Worm (Caenorhabditis elegans): ENCODE data around the gene C06A1.6.

Gene C06A1.6

DNA sequence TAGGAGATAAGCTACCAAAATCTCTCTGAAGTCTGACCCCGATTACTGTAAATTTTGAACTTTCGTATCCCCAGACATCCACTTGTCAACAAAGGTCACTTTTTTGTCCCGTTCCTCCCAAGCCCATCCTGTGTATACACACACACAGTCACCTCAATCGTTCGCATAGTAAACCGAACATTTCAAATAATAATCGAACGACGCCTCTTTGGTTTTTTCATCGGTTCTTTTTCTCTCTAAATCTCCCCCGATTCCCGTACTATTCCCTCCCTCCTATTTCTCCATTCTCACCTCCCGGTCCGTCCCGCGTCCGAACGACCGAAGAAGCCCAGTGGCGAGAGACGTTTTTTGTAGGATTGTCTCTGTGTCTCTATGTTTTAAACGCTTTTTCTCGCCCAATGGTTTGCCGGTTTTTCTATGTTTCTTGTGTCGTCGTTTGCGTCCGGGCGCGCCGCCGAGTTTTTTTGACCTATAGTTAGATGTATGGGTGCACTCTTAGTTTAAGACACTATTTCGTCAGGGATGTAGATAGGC is 35.2 kb downstream of the C06A1.6 start:
- no peak for TF ChIP-seq W03F9.2 (tag; optimal IDR thresholded peaks at IDR 0.05)
- TF ChIP-seq him-1 (tag; optimal IDR thresholded peaks at IDR 0.05), result no peak
- TF ChIP-seq dao-5 (tag; optimal IDR thresholded peaks at IDR 0.05), result no peak

DNA sequence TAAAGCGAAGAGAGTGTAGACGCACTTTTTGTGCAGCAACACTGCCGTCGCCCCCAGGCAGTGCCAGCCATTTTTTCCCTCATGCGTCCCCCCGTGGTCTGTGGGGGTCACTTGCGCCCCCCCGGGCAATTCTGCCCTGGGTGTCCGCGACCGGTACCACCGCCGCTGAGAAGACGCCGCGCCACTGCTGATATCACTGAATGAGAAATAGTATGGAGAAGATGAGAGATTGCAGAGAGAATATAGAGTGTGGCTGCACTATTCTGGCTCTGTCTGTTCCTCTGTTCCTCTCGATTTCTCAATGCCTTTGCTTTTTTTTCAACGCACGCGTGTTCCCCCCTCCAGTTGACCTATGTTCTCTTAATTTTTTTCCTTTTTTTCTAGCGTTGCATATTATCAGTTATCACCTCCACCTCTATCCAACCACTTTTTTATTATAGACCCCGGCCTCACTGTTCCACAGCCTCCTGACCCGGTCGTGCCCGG is 36.8 kb downstream of the C06A1.6 start, which contains the start of gene mab-10:
mab-10 (plus strand) TSS at position 436 of the 486 bp plus-strand sequence.
- TF ChIP-seq him-1 (tag; optimal IDR thresholded peaks at IDR 0.05) (peak; percentile 34), dao-5 (tag; optimal IDR thresholded peaks at IDR 0.05) (no peak), W03F9.2 (tag; optimal IDR thresholded peaks at IDR 0.05) (no peak)

DNA sequence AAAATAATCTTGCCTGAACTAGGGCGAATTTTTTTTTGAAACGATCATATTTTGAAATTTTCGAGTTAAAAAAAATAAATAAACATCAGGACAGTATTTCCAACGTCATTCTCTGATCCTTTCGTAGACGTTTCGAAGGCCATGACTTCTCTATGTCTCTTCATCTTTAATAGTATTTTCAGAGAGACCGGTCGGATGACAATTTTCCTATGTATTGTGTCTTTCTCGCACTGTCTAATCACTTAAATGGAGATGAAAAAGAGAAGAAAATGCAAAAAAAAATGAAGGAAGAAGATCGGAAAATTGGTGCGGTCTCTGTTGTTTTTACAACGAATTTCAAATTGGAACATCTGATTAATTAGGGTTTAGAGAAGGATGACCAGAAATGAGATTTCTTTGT is 39.3 kb downstream of the C06A1.6 start:
- TF ChIP-seq dao-5 (tag; optimal IDR thresholded peaks at IDR 0.05) (no peak), W03F9.2 (tag; optimal IDR thresholded peaks at IDR 0.05) (no peak)

- no peak for TF ChIP-seq dao-5 (tag; optimal IDR thresholded peaks at IDR 0.05)
- no peak for TF ChIP-seq him-1 (tag; optimal IDR thresholded peaks at IDR 0.05)
- no peak for TF ChIP-seq W03F9.2 (tag; optimal IDR thresholded peaks at IDR 0.05)
These were observed 40.1 kb downstream of the C06A1.6 start, which contains the start of gene F59B10.6 for ce11 chrII:10524374-10524773. F59B10.6 (minus strand) TSS chrII:10524474.

DNA sequence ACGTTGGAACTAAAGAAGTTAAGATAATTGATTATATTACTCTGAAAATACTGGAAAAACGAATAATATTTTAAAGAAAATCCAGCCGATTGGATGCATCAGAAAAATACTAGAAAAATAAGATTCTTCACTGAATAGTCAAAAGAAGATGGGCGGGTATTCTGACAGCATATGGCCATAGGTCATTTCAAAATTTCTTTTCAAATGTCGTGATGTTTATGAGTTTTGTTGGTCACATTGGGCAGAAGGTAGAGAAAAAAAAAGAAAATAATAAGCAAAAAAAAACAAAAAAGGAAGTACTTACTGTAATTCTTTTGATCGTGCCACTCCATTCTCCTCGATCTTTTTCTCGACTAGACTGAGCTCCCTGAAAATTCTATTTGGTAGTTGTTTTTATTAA is 40.9 kb downstream of the C06A1.6 start, which contains the start of gene F59B10.5:
F59B10.5 (minus strand) TSS at position 101 of the 400 bp plus-strand sequence.
- TF ChIP-seq dao-5 (tag; optimal IDR thresholded peaks at IDR 0.05), result no peak
- no peak for TF ChIP-seq W03F9.2 (tag; optimal IDR thresholded peaks at IDR 0.05)
- no peak for TF ChIP-seq him-1 (tag; optimal IDR thresholded peaks at IDR 0.05)

DNA sequence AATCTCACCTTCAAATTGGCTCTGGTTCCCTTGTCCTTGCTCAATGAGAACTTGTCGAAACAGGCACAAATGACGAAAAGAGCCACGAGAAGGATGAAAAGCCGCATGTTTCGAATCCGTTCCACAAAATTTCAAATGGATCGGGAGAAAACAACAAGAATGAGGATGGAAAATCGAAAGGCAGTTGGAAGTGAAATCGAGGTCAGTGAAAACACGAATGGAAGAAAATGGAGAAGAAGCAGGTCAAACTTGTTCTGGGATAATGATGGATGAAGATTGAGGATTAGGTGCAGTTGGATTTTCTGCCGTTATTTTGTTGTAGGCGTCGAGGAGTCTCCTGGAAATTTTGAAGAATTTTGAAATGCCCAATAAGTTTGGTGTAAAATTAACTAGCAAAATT is 41.4 kb downstream of the C06A1.6 start:
- no peak for TF ChIP-seq him-1 (tag; optimal IDR thresholded peaks at IDR 0.05)
- no peak for TF ChIP-seq W03F9.2 (tag; optimal IDR thresholded peaks at IDR 0.05)
- TF ChIP-seq dao-5 (tag; optimal IDR thresholded peaks at IDR 0.05), result no peak

DNA sequence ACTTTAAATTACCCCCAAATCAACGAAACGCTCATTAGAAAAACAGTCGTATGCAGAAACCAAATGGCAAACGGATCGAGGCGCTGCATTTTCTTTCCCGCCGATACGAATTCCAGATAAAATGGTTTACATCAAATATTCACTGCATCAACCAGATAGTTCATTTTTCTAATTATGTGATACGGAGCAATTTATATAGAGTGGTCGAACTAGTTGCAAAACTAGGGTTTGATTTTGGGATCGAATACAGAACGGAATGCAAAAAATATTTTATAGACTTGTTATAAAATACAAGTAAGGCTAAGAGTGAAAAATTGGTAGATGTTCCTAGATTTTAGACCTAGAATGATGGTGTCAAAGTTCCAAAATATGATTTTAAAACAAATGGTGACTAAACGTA is 44.6 kb downstream of the C06A1.6 start:
- no peak for TF ChIP-seq dao-5 (tag; optimal IDR thresholded peaks at IDR 0.05)
- no peak for TF ChIP-seq him-1 (tag; optimal IDR thresholded peaks at IDR 0.05)
- no peak for TF ChIP-seq W03F9.2 (tag; optimal IDR thresholded peaks at IDR 0.05)

DNA sequence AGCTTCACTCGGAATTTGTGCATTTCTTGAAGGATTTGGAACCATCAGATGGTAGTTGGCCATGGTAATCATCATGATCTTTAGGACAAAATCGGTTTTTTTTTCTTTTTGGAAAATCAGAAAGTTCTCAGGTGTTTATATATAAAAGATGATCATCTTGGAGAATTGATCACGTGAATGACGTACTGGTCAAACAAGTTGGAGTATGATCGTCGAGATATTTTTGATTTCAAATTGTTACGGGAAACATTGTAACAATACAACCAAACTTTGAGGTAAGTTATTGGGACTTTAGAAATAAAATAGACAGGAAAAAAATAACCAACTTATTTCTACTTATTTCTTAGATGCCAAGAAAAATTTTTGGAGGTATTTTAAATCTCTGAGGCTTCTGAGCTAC is 45.5 kb downstream of the C06A1.6 start, which contains the start of gene F59B10.4:
F59B10.4 (minus strand) TSS at position 101 of the 400 bp plus-strand sequence.
- no peak for TF ChIP-seq W03F9.2 (tag; optimal IDR thresholded peaks at IDR 0.05)
- TF ChIP-seq dao-5 (tag; optimal IDR thresholded peaks at IDR 0.05), result no peak
- TF ChIP-seq him-1 (tag; optimal IDR thresholded peaks at IDR 0.05), result no peak

DNA sequence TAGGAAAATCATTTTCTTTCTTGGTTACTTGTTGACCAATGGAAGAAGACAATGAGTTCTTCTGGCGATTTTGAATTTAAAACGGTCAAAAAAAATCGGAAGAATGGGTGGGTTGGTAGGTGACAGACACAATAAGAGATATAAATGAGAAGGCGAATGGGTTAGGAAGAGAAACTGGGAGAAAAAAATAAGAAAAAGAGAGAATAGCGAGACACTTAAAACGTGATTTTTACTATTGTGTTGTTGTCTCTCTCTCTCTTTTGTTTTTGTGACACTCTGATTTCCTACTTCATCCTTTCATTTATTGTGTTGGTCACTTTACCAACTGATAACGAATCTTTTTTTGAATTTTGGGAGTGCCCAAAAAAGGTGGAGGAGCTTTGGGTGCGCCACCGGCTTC is 48.1 kb downstream of the C06A1.6 start:
- TF ChIP-seq W03F9.2 (tag; optimal IDR thresholded peaks at IDR 0.05), result no peak
- no peak for TF ChIP-seq dao-5 (tag; optimal IDR thresholded peaks at IDR 0.05)
- no peak for TF ChIP-seq him-1 (tag; optimal IDR thresholded peaks at IDR 0.05)

DNA sequence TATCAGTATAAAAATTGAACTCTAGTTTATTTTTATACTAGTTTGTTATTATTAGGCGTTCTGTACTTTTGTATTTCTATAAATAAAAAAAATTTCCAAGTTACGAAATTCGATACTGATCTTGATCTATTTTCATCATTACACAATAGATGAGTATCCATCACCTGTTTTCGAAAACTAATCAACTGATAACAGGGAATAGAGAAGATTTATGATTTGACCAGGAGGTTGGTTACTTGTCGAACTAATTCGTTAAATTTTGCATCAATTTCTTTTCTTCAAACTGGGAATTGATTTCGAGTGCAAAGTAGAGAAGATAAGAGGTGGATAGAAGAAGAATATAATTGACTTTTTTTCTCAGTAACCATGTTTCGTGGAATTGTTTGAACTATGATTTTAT is 49.1 kb downstream of the C06A1.6 start:
- TF ChIP-seq W03F9.2 (tag; optimal IDR thresholded peaks at IDR 0.05), result no peak
- no peak for TF ChIP-seq dao-5 (tag; optimal IDR thresholded peaks at IDR 0.05)
- no peak for TF ChIP-seq him-1 (tag; optimal IDR thresholded peaks at IDR 0.05)
